Fruit fly (Drosophila melanogaster): Measurements from ENCODE around the gene CG43098.

Gene CG43098

DNA sequence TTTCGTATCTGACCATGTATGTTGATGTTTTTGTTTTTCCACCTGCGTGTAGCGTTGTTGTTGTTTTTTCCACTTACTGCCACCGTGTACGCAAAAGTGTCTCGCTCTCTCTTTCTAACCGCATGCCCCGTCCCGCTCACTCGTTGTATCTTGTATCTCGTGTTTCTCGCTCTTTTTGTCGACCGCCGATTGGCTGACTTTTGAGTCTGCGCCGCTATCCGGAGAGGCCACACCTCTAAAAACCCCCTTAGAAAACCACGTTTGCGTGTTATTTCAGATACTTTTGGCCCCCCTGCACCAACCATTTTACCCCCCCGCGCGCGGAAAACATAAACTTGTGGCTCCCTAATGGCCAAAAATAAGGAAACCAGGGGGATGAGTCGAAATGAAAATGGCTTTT lies 34.0 kb upstream of the CG43098 start (continued):
- TF ChIP-seq CG18599 (GFP tag; optimal IDR thresholded peaks at IDR 0.05), result no peak
- no peak for TF ChIP-seq hkb (optimal IDR thresholded peaks at IDR 0.05)
- 0 out of 2 replicates have a peak, but pooled peaks have one; percentile 10 for TF ChIP-seq hkb (GFP tag; IDR thresholded peaks at IDR 0.05)
- no peak for TF ChIP-seq HmgD (GFP tag; optimal IDR thresholded peaks at IDR 0.05)
- no peak for TF ChIP-seq dan (GFP tag; IDR thresholded peaks at IDR 0.05)
- no peak for TF ChIP-seq eve (GFP tag; optimal IDR thresholded peaks at IDR 0.05)
- TF ChIP-seq bab2 (GFP tag; optimal IDR thresholded peaks at IDR 0.05), result no peak
- TF ChIP-seq Ada2b (GFP tag; IDR thresholded peaks at IDR 0.05), result no peak
- no peak for TF ChIP-seq CG8290 (GFP tag; optimal IDR thresholded peaks at IDR 0.05)
- TF ChIP-seq CG8290 (tag; optimal IDR thresholded peaks at IDR 0.05), result no peak
- TF ChIP-seq CG8478 (optimal IDR thresholded peaks at IDR 0.05), result no peak
- no peak for TF ChIP-seq CrebB (tag; optimal IDR thresholded peaks at IDR 0.05)
- no peak for TF ChIP-seq chn (GFP tag; optimal IDR thresholded peaks at IDR 0.05)
- TF ChIP-seq Trl (optimal IDR thresholded peaks at IDR 0.05), result peak; percentile 16 to 30
- TF ChIP-seq Trl (GFP tag; optimal IDR thresholded peaks at IDR 0.05), result no peak
- no peak for TF ChIP-seq CG17612 (GFP tag; IDR thresholded peaks at IDR 0.05)
- TF ChIP-seq ro (GFP tag; IDR thresholded peaks at IDR 0.05), result no peak
- no peak for TF ChIP-seq inv (GFP tag; IDR thresholded peaks at IDR 0.05; ENCODE audit: partially characterized antibody)
- no peak for TF ChIP-seq Poxn (GFP tag; IDR thresholded peaks at IDR 0.05)
- TF ChIP-seq zfh2 (GFP tag; optimal IDR thresholded peaks at IDR 0.05), result no peak
- no peak for TF ChIP-seq dmrt11E (tag; optimal IDR thresholded peaks at IDR 0.05)
- no peak for TF ChIP-seq CG7271 (tag; optimal IDR thresholded peaks at IDR 0.05)
- no peak for TF ChIP-seq stc (GFP tag; IDR thresholded peaks at IDR 0.05)
- TF ChIP-seq onecut (GFP tag; IDR thresholded peaks at IDR 0.05), result no peak
- no peak for TF ChIP-seq phol (tag; optimal IDR thresholded peaks at IDR 0.05)
- TF ChIP-seq CG2712 (tag; optimal IDR thresholded peaks at IDR 0.05), result no peak
- no peak for TF ChIP-seq sd (tag; optimal IDR thresholded peaks at IDR 0.05)
- TF ChIP-seq GATAe (GFP tag; conservative IDR thresholded peaks at IDR 0.05), result no peak
- TF ChIP-seq HLH54F (GFP tag; optimal IDR thresholded peaks at IDR 0.05), result no peak
- TF ChIP-seq CG13894 (tag; optimal IDR thresholded peaks at IDR 0.05), result no peak
- TF ChIP-seq CG17328 (GFP tag; IDR thresholded peaks at IDR 0.05), result no peak
- TF ChIP-seq so (GFP tag; IDR thresholded peaks at IDR 0.05), result no peak
- TF ChIP-seq CG31388 (GFP tag; optimal IDR thresholded peaks at IDR 0.05), result no peak
- TF ChIP-seq hbn (GFP tag; IDR thresholded peaks at IDR 0.05; ENCODE audit: partially characterized antibody), result no peak
- no peak for TF ChIP-seq Usf (GFP tag; optimal IDR thresholded peaks at IDR 0.05)
- TF ChIP-seq CG15269 (tag; optimal IDR thresholded peaks at IDR 0.05), result no peak
- TF ChIP-seq Dip3 (GFP tag; optimal IDR thresholded peaks at IDR 0.05), result no peak
- peak; percentile 66 for TF ChIP-seq Jarid2 (GFP tag; optimal IDR thresholded peaks at IDR 0.05)
- TF ChIP-seq Atf6 (GFP tag; IDR thresholded peaks at IDR 0.05), result no peak
- peak; percentile 16; the same call in 1 of the 2 replicates for TF ChIP-seq CG13287 (GFP tag; IDR thresholded peaks at IDR 0.05; ENCODE audit: partially characterized antibody)
- TF ChIP-seq CG12299 (tag; optimal IDR thresholded peaks at IDR 0.05), result no peak
- TF ChIP-seq D19B (GFP tag; optimal IDR thresholded peaks at IDR 0.05), result no peak
- TF ChIP-seq Eip74EF (GFP tag; optimal IDR thresholded peaks at IDR 0.05), result no peak
- TF ChIP-seq CG10462 (GFP tag; optimal IDR thresholded peaks at IDR 0.05), result no peak
- TF ChIP-seq CG17802 (tag; optimal IDR thresholded peaks at IDR 0.05), result no peak
- no peak for TF ChIP-seq bsh (GFP tag; optimal IDR thresholded peaks at IDR 0.05)
- TF ChIP-seq crol (GFP tag; IDR thresholded peaks at IDR 0.05), result peak; percentile 90
- no peak for TF ChIP-seq Elba2 (GFP tag; optimal IDR thresholded peaks at IDR 0.05)
- TF ChIP-seq Mes4 (GFP tag; optimal IDR thresholded peaks at IDR 0.05), result no peak
- TF ChIP-seq CG4617 (GFP tag; optimal IDR thresholded peaks at IDR 0.05; ENCODE audit: borderline replicate concordance), result no peak
- TF ChIP-seq p53 (GFP tag; optimal IDR thresholded peaks at IDR 0.05), result no peak
- no peak for TF ChIP-seq CG14667 (GFP tag; IDR thresholded peaks at IDR 0.05)
- TF ChIP-seq Nf-YA (GFP tag; IDR thresholded peaks at IDR 0.05), result no peak; the same call in 1 of the 2 replicates

Measured in whole organism, embryonic.